Worm (Caenorhabditis elegans): Measurements from ENCODE around the gene Y22D7AL.10.
A peak's percentile ranks its signal among the peaks of the same experiment; 100 is the strongest.

Y22D7AL.10 gene

ce11 chrIII:1638345-1638744, 19.6 kb upstream of the Y22D7AL.10 start:
- no peak for TF ChIP-seq egl-27 (tag; optimal IDR thresholded peaks at IDR 0.05)
- TF ChIP-seq mbf-1 (tag; optimal IDR thresholded peaks at IDR 0.05): no peak

- TF ChIP-seq mbf-1 (tag; optimal IDR thresholded peaks at IDR 0.05) (no peak), fos-1 (tag; optimal IDR thresholded peaks at IDR 0.05) (no peak), lsy-2 (tag; optimal IDR thresholded peaks at IDR 0.05) (no peak), nhr-12 (tag; optimal IDR thresholded peaks at IDR 0.05) (no peak), zag-1 (tag; optimal IDR thresholded peaks at IDR 0.05) (no peak), lin-11 (tag; optimal IDR thresholded peaks at IDR 0.05) (no peak), nhr-129 (tag; optimal IDR thresholded peaks at IDR 0.05) (no peak), lin-39 (tag; optimal IDR thresholded peaks at IDR 0.05) (no peak), dmd-4 (tag; optimal IDR thresholded peaks at IDR 0.05) (no peak), sma-9 (GFP tag; optimal IDR thresholded peaks at IDR 0.05) (no peak), sma-9 (tag; optimal IDR thresholded peaks at IDR 0.05) (no peak), nhr-6 (tag; optimal IDR thresholded peaks at IDR 0.05) (no peak), sma-3 (GFP tag; optimal IDR thresholded peaks at IDR 0.05) (no peak), ztf-11 (tag; optimal IDR thresholded peaks at IDR 0.05) (no peak), gmeb-1 (tag; optimal IDR thresholded peaks at IDR 0.05) (no peak), aly-2 (tag; optimal IDR thresholded peaks at IDR 0.05) (no peak), peb-1 (tag; optimal IDR thresholded peaks at IDR 0.05) (no peak), nhr-10 (tag; optimal IDR thresholded peaks at IDR 0.05) (no peak), lin-13 (GFP tag; optimal IDR thresholded peaks at IDR 0.05) (no peak), ceh-16 (tag; optimal IDR thresholded peaks at IDR 0.05) (no peak)
These were observed 15.5 kb upstream of the Y22D7AL.10 start, which contains the start of gene Y22D7AL.11 for ce11 chrIII:1634270-1634669. TSS of gene Y22D7AL.11 (minus strand) at chrIII:1634370.

ce11 chrIII:1626524-1626923, 7.8 kb upstream of the Y22D7AL.10 start, which contains the start of gene Y22D7AL.4:
TSS of gene Y22D7AL.4 (plus strand) at chrIII:1626632.
- TF ChIP-seq nhr-12 (tag; optimal IDR thresholded peaks at IDR 0.05) (no peak), egl-27 (tag; optimal IDR thresholded peaks at IDR 0.05) (no peak), nhr-10 (tag; optimal IDR thresholded peaks at IDR 0.05) (no peak), zag-1 (tag; optimal IDR thresholded peaks at IDR 0.05) (no peak), nhr-6 (tag; optimal IDR thresholded peaks at IDR 0.05) (no peak), nhr-23 (tag; optimal IDR thresholded peaks at IDR 0.05) (no peak), unc-62 (GFP tag; optimal IDR thresholded peaks at IDR 0.05) (no peak), nhr-25 (tag; optimal IDR thresholded peaks at IDR 0.05) (no peak), ztf-4 (tag; optimal IDR thresholded peaks at IDR 0.05) (no peak), lin-13 (GFP tag; optimal IDR thresholded peaks at IDR 0.05) (no peak), snpc-4 (tag; optimal IDR thresholded peaks at IDR 0.05) (no peak), mbf-1 (tag; optimal IDR thresholded peaks at IDR 0.05) (no peak)

- TF ChIP-seq ZK546.5 (tag; optimal IDR thresholded peaks at IDR 0.05) (no peak), ztf-4 (tag; optimal IDR thresholded peaks at IDR 0.05) (peak; percentile 38), sma-9 (GFP tag; optimal IDR thresholded peaks at IDR 0.05) (no peak), sma-9 (tag; optimal IDR thresholded peaks at IDR 0.05) (no peak)
These were observed 7.0 kb upstream of the Y22D7AL.10 start for ce11 chrIII:1625660-1626275.

- TF ChIP-seq nhr-11 (tag; optimal IDR thresholded peaks at IDR 0.05) (no peak), nhr-6 (tag; optimal IDR thresholded peaks at IDR 0.05) (no peak), crh-2 (tag; optimal IDR thresholded peaks at IDR 0.05) (peak; percentile 2), sma-9 (GFP tag; optimal IDR thresholded peaks at IDR 0.05) (peak; percentile 62), sma-9 (tag; optimal IDR thresholded peaks at IDR 0.05) (no peak), R02D3.7 (tag; optimal IDR thresholded peaks at IDR 0.05) (no peak), sem-4 (tag; optimal IDR thresholded peaks at IDR 0.05) (no peak), lin-11 (tag; optimal IDR thresholded peaks at IDR 0.05) (no peak), nhr-129 (tag; optimal IDR thresholded peaks at IDR 0.05) (no peak), lin-13 (GFP tag; optimal IDR thresholded peaks at IDR 0.05) (peak; percentile 14), egl-27 (tag; optimal IDR thresholded peaks at IDR 0.05) (no peak), ceh-82 (tag; optimal IDR thresholded peaks at IDR 0.05) (no peak), fos-1 (tag; optimal IDR thresholded peaks at IDR 0.05) (peak; percentile 45)
These were observed 3.6 kb upstream of the Y22D7AL.10 start for ce11 chrIII:1622329-1622728.

- TF ChIP-seq ama-1 (optimal IDR thresholded peaks at IDR 0.05) (no peak), lin-13 (GFP tag; optimal IDR thresholded peaks at IDR 0.05) (no peak), ztf-1 (GFP tag; conservative IDR thresholded peaks at IDR 0.05) (no peak), fos-1 (tag; optimal IDR thresholded peaks at IDR 0.05) (no peak), ztf-4 (tag; optimal IDR thresholded peaks at IDR 0.05) (no peak), mdl-1 (tag; optimal IDR thresholded peaks at IDR 0.05) (no peak), dmd-4 (tag; optimal IDR thresholded peaks at IDR 0.05) (no peak), nhr-6 (tag; optimal IDR thresholded peaks at IDR 0.05) (no peak), lin-11 (tag; optimal IDR thresholded peaks at IDR 0.05) (no peak), lin-39 (tag; optimal IDR thresholded peaks at IDR 0.05) (no peak), nhr-21 (tag; optimal IDR thresholded peaks at IDR 0.05) (no peak), ZK546.5 (tag; optimal IDR thresholded peaks at IDR 0.05) (no peak), C34F6.9 (tag; optimal IDR thresholded peaks at IDR 0.05) (no peak), unc-55 (GFP tag; optimal IDR thresholded peaks at IDR 0.05) (no peak), lsy-2 (tag; optimal IDR thresholded peaks at IDR 0.05) (no peak), unc-39 (tag; optimal IDR thresholded peaks at IDR 0.05) (no peak), gmeb-1 (tag; optimal IDR thresholded peaks at IDR 0.05) (no peak), sem-4 (tag; optimal IDR thresholded peaks at IDR 0.05) (no peak), mab-5 (tag; optimal IDR thresholded peaks at IDR 0.05) (no peak)
These were observed 2.6 kb upstream of the Y22D7AL.10 start for ce11 chrIII:1621330-1621729.

All from whole organism, L2 larva.